Worm (Caenorhabditis elegans): ENCODE measurements around the gene R151.10.

ce11 chrIII:7185473-7185872, 45.3 kb downstream of the R151.10 start, which contains the start of gene F37C12.14:
- TF ChIP-seq fkh-10 (GFP tag; optimal IDR thresholded peaks at IDR 0.05) (no peak), nhr-11 (tag; optimal IDR thresholded peaks at IDR 0.05) (no peak), lin-39 (tag; optimal IDR thresholded peaks at IDR 0.05) (no peak), ama-1 (optimal IDR thresholded peaks at IDR 0.05) (no peak)
